Worm (Caenorhabditis elegans) whole organism, mixed stage, embryonic: ENCODE data around the gene dnj-8.

Experiments used
- blmp-1 ChIP-seq: fragments of 150-350 bp; optimal IDR thresholded peaks from 2 replicates; lab custom pipeline; 2014; ENCODE audit warnings: missing biosample characterization, missing genetic modification characterization
- elt-1 ChIP-seq: sonication (generic microtip); optimal IDR thresholded peaks from 2 replicates; lab custom pipeline; 2017; ENCODE audit warnings: missing genetic modification characterization, mild to moderate bottlenecking, missing compliant biosample characterization, antibody characterized with exemption, moderate library complexity, borderline replicate concordance; ENCODE audit not compliant: insufficient read depth

ce11 chrII:6568707-6569106 is 29.2 kb downstream of the dnj-8 start, which contains the start of gene sra-27:
- TF ChIP-seq elt-1 (tag; lab: Kevin White, UChicago) = no peak
- TF ChIP-seq blmp-1 (tag; lab: Kevin White, UChicago) = no peak
